Fruit fly (Drosophila melanogaster) whole organism, prepupa: ENCODE results near the gene CG13239.
A peak's percentile ranks its signal among the peaks of the same experiment; 100 is the strongest.

Experiments used
- CG10631 ChIP-seq: fragments of 200-800 bp; sonication (Bioruptor generic); optimal IDR thresholded peaks from 2 replicates; lab custom pipeline; 2016; ENCODE audit warnings: missing biosample characterization, missing genetic modification characterization
- CG11294 ChIP-seq: fragments of 200-800 bp; sonication (Bioruptor generic); IDR thresholded peaks from 2 replicates; pipeline ENCODE4 v1.3.6; 2022; ENCODE audit warnings: missing biosample characterization, missing genetic modification characterization
- CG11762 ChIP-seq: fragments of 200-800 bp; sonication (Bioruptor generic); optimal IDR thresholded peaks from 3 replicates; lab custom pipeline; 2016; ENCODE audit warnings: missing biosample characterization, missing genetic modification characterization; ENCODE audit not compliant: insufficient read depth
- CG11902 ChIP-seq: fragments of 200-800 bp; sonication (Bioruptor generic); optimal IDR thresholded peaks from 3 replicates; lab custom pipeline; 2016; ENCODE audit warnings: missing biosample characterization, missing genetic modification characterization
- CG15336 ChIP-seq: fragments of 200-800 bp; sonication (Bioruptor generic); IDR thresholded peaks from 2 replicates; pipeline ENCODE4 v1.3.6; 2022; ENCODE audit warnings: missing biosample characterization, missing genetic modification characterization
- CG1621 ChIP-seq: fragments of 200-800 bp; sonication (Bioruptor generic); optimal IDR thresholded peaks from 3 replicates; lab custom pipeline; 2018; ENCODE audit warnings: missing biosample characterization, mild to moderate bottlenecking, missing genetic modification characterization
- CG16779 ChIP-seq: fragments of 200-800 bp; sonication (Bioruptor generic); optimal IDR thresholded peaks from 3 replicates; lab custom pipeline; 2017; ENCODE audit warnings: missing biosample characterization, mild to moderate bottlenecking, missing genetic modification characterization
- CG3032 ChIP-seq: fragments of 200-800 bp; optimal IDR thresholded peaks from 2 replicates; lab custom pipeline; 2019; ENCODE audit warnings: missing biosample characterization, mild to moderate bottlenecking, missing genetic modification characterization, moderate library complexity
- CG31627 ChIP-seq: fragments of 200-800 bp; sonication (Bioruptor generic); optimal IDR thresholded peaks from 3 replicates; lab custom pipeline; 2016; ENCODE audit warnings: missing biosample characterization, missing genetic modification characterization
- CG3919 ChIP-seq: fragments of 200-800 bp; sonication (Bioruptor generic); optimal IDR thresholded peaks from 3 replicates; lab custom pipeline; 2016; ENCODE audit warnings: missing biosample characterization, missing genetic modification characterization
- CG6276 ChIP-seq: fragments of 200-800 bp; sonication (Bioruptor generic); optimal IDR thresholded peaks from 2 replicates; lab custom pipeline; 2017; ENCODE audit warnings: missing biosample characterization, mild to moderate bottlenecking, missing genetic modification characterization
- CG6792 ChIP-seq: fragments of 200-800 bp; sonication (Bioruptor generic); optimal IDR thresholded peaks from 3 replicates; lab custom pipeline; 2016; ENCODE audit warnings: missing biosample characterization, missing genetic modification characterization
- CG6808 ChIP-seq: fragments of 200-800 bp; sonication (Bioruptor generic); optimal IDR thresholded peaks from 3 replicates; lab custom pipeline; 2017; ENCODE audit warnings: missing biosample characterization, missing genetic modification characterization, mild to moderate bottlenecking, moderate library complexity, missing genetic modification reagents
- CG8119 ChIP-seq: fragments of 200-800 bp; sonication (Bioruptor generic); IDR thresholded peaks from 3 replicates; pipeline ENCODE4 v1.3.6; 2022; ENCODE audit warnings: missing biosample characterization, missing genetic modification characterization
- CG8632 ChIP-seq: fragments of 200-800 bp; sonication (Bioruptor generic); optimal IDR thresholded peaks from 3 replicates; lab custom pipeline; 2016; ENCODE audit warnings: missing biosample characterization, missing genetic modification characterization
- CG9139 ChIP-seq: fragments of 200-800 bp; sonication (Bioruptor generic); optimal IDR thresholded peaks from 3 replicates; lab custom pipeline; 2017; ENCODE audit warnings: missing biosample characterization, mild to moderate bottlenecking, missing genetic modification characterization
- Eip75B ChIP-seq: fragments of 200-800 bp; sonication (Bioruptor generic); optimal IDR thresholded peaks from 3 replicates; lab custom pipeline; 2016; ENCODE audit warnings: missing biosample characterization, missing genetic modification characterization
- Eip78C ChIP-seq: fragments of 200-800 bp; sonication (Bioruptor generic); peaks from one replicate; lab custom pipeline; 2016; ENCODE audit warnings: missing biosample characterization, missing genetic modification characterization
- Eip93F ChIP-seq: fragments of 200-800 bp; sonication (Bioruptor generic); optimal IDR thresholded peaks from 2 replicates; lab custom pipeline; 2016; ENCODE audit warnings: missing biosample characterization, mild to moderate bottlenecking, missing genetic modification characterization
- Ets21C ChIP-seq: fragments of 200-800 bp; sonication (Bioruptor generic); optimal IDR thresholded peaks from 3 replicates; lab custom pipeline; 2016; ENCODE audit warnings: missing biosample characterization, missing genetic modification characterization
- Gug ChIP-seq: fragments of 200-800 bp; sonication (Bioruptor generic); IDR thresholded peaks from 2 replicates; pipeline ENCODE4 v1.3.6; 2022; ENCODE audit warnings: missing biosample characterization, missing genetic modification characterization
- Hr38 ChIP-seq: sonication (Bioruptor generic); optimal IDR thresholded peaks from 2 replicates; lab custom pipeline; 2016; ENCODE audit warnings: missing biosample characterization, missing genetic modification characterization
- Hr39 ChIP-seq: fragments of 200-800 bp; sonication (Bioruptor generic); optimal IDR thresholded peaks from 2 replicates; lab custom pipeline; 2016; ENCODE audit warnings: missing biosample characterization, missing genetic modification characterization
- Hr4 ChIP-seq: fragments of 200-800 bp; sonication (Bioruptor generic); optimal IDR thresholded peaks from 3 replicates; lab custom pipeline; 2016; ENCODE audit warnings: missing biosample characterization, missing genetic modification characterization
- Lpt ChIP-seq: fragments of 200-800 bp; sonication (Bioruptor generic); optimal IDR thresholded peaks from 3 replicates; lab custom pipeline; 2016; ENCODE audit warnings: missing biosample characterization, missing genetic modification characterization
- OdsH ChIP-seq: fragments of 200-800 bp; sonication (Bioruptor generic); optimal IDR thresholded peaks from 3 replicates; lab custom pipeline; 2016; ENCODE audit warnings: missing biosample characterization, missing genetic modification characterization
- Smox ChIP-seq: fragments of 200-800 bp; sonication (Bioruptor generic); optimal IDR thresholded peaks from 3 replicates; lab custom pipeline; 2016; ENCODE audit warnings: missing biosample characterization, missing genetic modification characterization
- Sox102F ChIP-seq: fragments of 200-800 bp; sonication (Bioruptor generic); optimal IDR thresholded peaks from 2 replicates; lab custom pipeline; 2016; ENCODE audit warnings: missing biosample characterization, mild to moderate bottlenecking, missing genetic modification characterization
- Sox14 ChIP-seq: fragments of 200-800 bp; sonication (Bioruptor generic); optimal IDR thresholded peaks from 3 replicates; lab custom pipeline; 2016; ENCODE audit warnings: missing biosample characterization, missing genetic modification characterization
- achi ChIP-seq: fragments of 200-800 bp; sonication (Bioruptor generic); optimal IDR thresholded peaks from 3 replicates; lab custom pipeline; 2016; ENCODE audit warnings: missing biosample characterization, missing genetic modification characterization
- acj6 ChIP-seq: fragments of 200-800 bp; sonication (Bioruptor generic); optimal IDR thresholded peaks from 3 replicates; lab custom pipeline; 2016; ENCODE audit warnings: missing biosample characterization, missing genetic modification characterization
- cyc ChIP-seq: fragments of 200-800 bp; sonication (Bioruptor generic); optimal IDR thresholded peaks from 3 replicates; lab custom pipeline; 2016; ENCODE audit warnings: missing biosample characterization, missing genetic modification characterization
- eg ChIP-seq: fragments of 200-800 bp; sonication (Bioruptor generic); IDR thresholded peaks from 3 replicates; pipeline ENCODE4 v1.3.6; 2022; ENCODE audit warnings: missing biosample characterization, missing genetic modification characterization
- esn ChIP-seq: fragments of 200-800 bp; sonication (Bioruptor generic); optimal IDR thresholded peaks from 2 replicates; lab custom pipeline; 2016; ENCODE audit warnings: missing biosample characterization, mild to moderate bottlenecking, missing genetic modification characterization, moderate library complexity
- fd59A ChIP-seq: fragments of 200-800 bp; sonication (Bioruptor generic); optimal IDR thresholded peaks from 2 replicates; lab custom pipeline; 2017; ENCODE audit warnings: missing biosample characterization, mild to moderate bottlenecking, missing genetic modification characterization, missing genetic modification reagents
- fkh ChIP-seq: fragments of 200-800 bp; sonication (Bioruptor generic); optimal IDR thresholded peaks from 3 replicates; lab custom pipeline; 2017; ENCODE audit warnings: missing biosample characterization, mild to moderate bottlenecking, missing genetic modification characterization, moderate library complexity
- lz ChIP-seq: fragments of 200-800 bp; sonication (Bioruptor generic); optimal IDR thresholded peaks from 3 replicates; lab custom pipeline; 2016; ENCODE audit warnings: missing biosample characterization, missing genetic modification characterization
- ss ChIP-seq, 2 experiments: fragments of 200-800 bp; sonication (Bioruptor generic); optimal IDR thresholded peaks; 2 replicates in 1 of 2; 3 replicates in 1 of 2; lab custom pipeline; 2017 to 2018; ENCODE audit warnings: mild to moderate bottlenecking in 2 of 2, missing biosample characterization in 2 of 2, missing genetic modification characterization in 2 of 2, moderate library complexity in 1 of 2
- svp ChIP-seq: fragments of 200-800 bp; sonication (Bioruptor generic); peaks from one replicate; lab custom pipeline; 2016; ENCODE audit warnings: missing biosample characterization, missing genetic modification characterization
- topi ChIP-seq: fragments of 200-800 bp; sonication (Bioruptor generic); optimal IDR thresholded peaks from 3 replicates; lab custom pipeline; 2016; ENCODE audit warnings: missing biosample characterization, missing genetic modification characterization
- vri ChIP-seq: fragments of 200-800 bp; sonication (Bioruptor generic); optimal IDR thresholded peaks from 3 replicates; lab custom pipeline; 2016; ENCODE audit warnings: missing biosample characterization, mild to moderate bottlenecking, missing genetic modification characterization

CG13239 gene

dm6 chr3L:22865061-22865418 lies 4.5 kb downstream of the CG13239 start (continued):
- TF ChIP-seq CG9139 (GFP tag; lab: Kevin White, UChicago): no peak
- TF ChIP-seq CG11294 (GFP tag; lab: Robert Waterston, UW): no peak
- peak; percentile 60 for TF ChIP-seq CG3919 (GFP tag; lab: Kevin White, UChicago)
- TF ChIP-seq Sox102F (GFP tag; lab: Kevin White, UChicago): peak; percentile 75
- peak; percentile 76 for TF ChIP-seq esn (GFP tag; lab: Kevin White, UChicago)
- TF ChIP-seq CG10631 (GFP tag; lab: Kevin White, UChicago): peak; percentile 23
- peak; percentile 73 for TF ChIP-seq CG6792 (GFP tag; lab: Kevin White, UChicago)
- TF ChIP-seq fkh (GFP tag; lab: Kevin White, UChicago): peak; percentile 5

- TF ChIP-seq CG10631 (GFP tag; lab: Kevin White, UChicago) (peak; percentile 11), CG15336 (GFP tag; lab: Robert Waterston, UW) (no peak), topi (GFP tag; lab: Kevin White, UChicago) (peak; percentile 46), OdsH (GFP tag; lab: Kevin White, UChicago) (no peak), Lpt (GFP tag; lab: Kevin White, UChicago) (no peak), svp (GFP tag; lab: Kevin White, UChicago) (peak; percentile 2), vri (peak; percentile 63), Eip75B (GFP tag; lab: Kevin White, UChicago) (peak; percentile 44), Sox14 (GFP tag; lab: Kevin White, UChicago) (peak; percentile 31), CG31627 (GFP tag; lab: Kevin White, UChicago) (peak; percentile 48), CG3919 (GFP tag; lab: Kevin White, UChicago) (peak; percentile 63), CG6792 (GFP tag; lab: Kevin White, UChicago) (peak; percentile 36), Eip78C (GFP tag; lab: Kevin White, UChicago) (peak; percentile 84), Hr38 (no peak), achi (GFP tag; lab: Kevin White, UChicago) (peak; percentile 90), cyc (GFP tag; lab: Kevin White, UChicago) (peak; percentile 60), acj6 (peak; percentile 15), lz (peak; percentile 54), Eip93F (GFP tag; lab: Kevin White, UChicago) (no peak), eg (GFP tag; lab: Robert Waterston, UW) (0 out of 3 replicates have a peak, but pooled peaks have one; percentile 32), ss (GFP tag; optimal IDR thresholded peaks at IDR 0.05; lab: Kevin White, UChicago) (peak in 1 of 2 experiments; percentile 22), esn (GFP tag; lab: Kevin White, UChicago) (peak; percentile 71)
- TF ChIP-seq, all 60 proteins: peak for 17
These were observed 7.5 kb downstream of the CG13239 start, which contains the start of gene EMC4 for dm6 chr3L:22868070-22868469. TSS of gene EMC4 (minus strand) at chr3L:22868243.

DNA sequence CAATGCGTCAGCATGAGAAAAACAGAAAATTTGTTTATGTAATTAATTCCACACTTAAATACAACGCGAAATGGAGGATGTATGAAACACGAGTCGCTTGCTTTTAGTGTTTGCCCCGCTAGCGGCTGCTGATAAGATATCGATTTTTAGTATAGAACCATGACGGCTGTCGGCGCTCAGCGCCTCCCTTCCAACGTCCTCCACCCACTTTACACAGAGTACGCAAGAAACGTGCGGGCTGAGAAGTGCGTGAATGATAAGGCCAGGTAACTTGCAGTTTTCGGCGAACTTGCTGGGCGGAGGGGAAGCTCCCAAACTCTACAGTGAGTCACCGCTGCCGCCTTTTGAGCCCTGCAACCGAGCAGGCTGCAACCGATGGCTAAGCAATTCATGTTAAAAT lies 9.8 kb downstream of the CG13239 start:
- TF ChIP-seq Hr4 (GFP tag; lab: Kevin White, UChicago) (no peak), vri (peak; percentile 71)

dm6 chr3L:22871030-22871844 lies 10.7 kb downstream of the CG13239 start:
- no peak for TF ChIP-seq topi (GFP tag; lab: Kevin White, UChicago)
- peak; percentile 16 for TF ChIP-seq CG6808 (GFP tag; lab: Kevin White, UChicago)
- TF ChIP-seq CG8119 (GFP tag; lab: Robert Waterston, UW): 0 out of 3 replicates have a peak, but pooled peaks have one; percentile 34
- TF ChIP-seq Smox (GFP tag; lab: Kevin White, UChicago): no peak
- TF ChIP-seq CG3032 (tag; lab: Kevin White, UChicago): peak; percentile 2
- peak; percentile 27 for TF ChIP-seq CG1621 (tag; lab: Kevin White, UChicago)
- TF ChIP-seq fd59A (GFP tag; lab: Kevin White, UChicago): no peak
- no peak for TF ChIP-seq fkh (GFP tag; lab: Kevin White, UChicago)
- TF ChIP-seq CG16779 (tag; lab: Kevin White, UChicago): no peak
- no peak for TF ChIP-seq CG11762 (GFP tag; lab: Kevin White, UChicago)
- TF ChIP-seq ss (GFP tag; optimal IDR thresholded peaks at IDR 0.05; lab: Kevin White, UChicago): peak; percentile 20 to 22
- peak; percentile 12 for TF ChIP-seq Ets21C (GFP tag; lab: Kevin White, UChicago)
- TF ChIP-seq CG11902 (GFP tag; lab: Kevin White, UChicago): no peak
- TF ChIP-seq Sox102F (GFP tag; lab: Kevin White, UChicago): no peak
- TF ChIP-seq Gug (GFP tag; lab: Robert Waterston, UW): 0 out of 2 replicates have a peak, but pooled peaks have one; percentile 18
- TF ChIP-seq CG6276: no peak
- no peak for TF ChIP-seq Hr39
- TF ChIP-seq Sox14 (GFP tag; lab: Kevin White, UChicago): peak; percentile 7
- no peak for TF ChIP-seq CG8632 (GFP tag; lab: Kevin White, UChicago)
- peak; percentile 97 for TF ChIP-seq svp (GFP tag; lab: Kevin White, UChicago)
- TF ChIP-seq Eip78C (GFP tag; lab: Kevin White, UChicago): peak; percentile 42
